Fruit fly (Drosophila melanogaster): ENCODE data around the gene Mkrn1.

Mkrn1 gene

DNA sequence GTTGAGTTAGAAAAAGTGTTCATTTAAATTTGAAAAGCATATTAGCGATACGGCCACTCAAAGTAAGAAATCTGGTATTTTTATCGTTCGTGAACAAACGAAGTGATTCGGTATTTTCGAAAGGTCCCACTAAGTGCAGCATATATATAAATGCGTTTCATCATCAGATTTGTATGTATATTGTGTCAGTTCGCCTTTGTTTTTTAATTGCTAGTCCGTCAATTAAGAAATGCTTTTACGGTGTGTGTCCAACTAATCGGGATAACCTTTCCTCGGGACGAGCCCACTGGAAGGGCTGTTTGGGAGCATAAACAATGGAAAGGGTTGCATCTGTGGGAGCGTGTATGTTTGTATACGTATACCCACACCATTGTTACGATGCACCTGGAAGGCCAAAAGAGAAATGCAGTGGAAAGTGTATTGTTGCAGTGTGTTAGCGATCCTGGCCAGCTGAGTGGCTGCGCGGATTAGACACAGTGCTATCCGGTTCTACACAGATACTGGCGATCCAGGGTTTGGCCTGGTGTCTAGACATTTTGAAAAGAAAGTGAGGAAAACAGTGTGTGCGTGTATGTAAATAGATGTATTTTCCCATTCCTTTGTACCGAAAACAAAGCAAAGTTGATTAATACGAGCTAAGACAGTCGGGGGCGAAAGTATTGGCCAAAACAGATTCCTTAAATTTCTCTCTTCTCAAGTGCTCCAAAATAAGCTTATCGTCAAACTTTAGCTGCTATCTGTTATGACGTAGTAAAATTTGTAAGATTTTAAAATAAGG, 10.3 kb downstream of the Mkrn1 start, which contains the start of gene CG7611 (continued):
- no peak for TF ChIP-seq exex (tag; optimal IDR thresholded peaks at IDR 0.05)
- no peak for TF ChIP-seq tup (GFP tag; optimal IDR thresholded peaks at IDR 0.05)
- no peak for TF ChIP-seq CG8359 (GFP tag; optimal IDR thresholded peaks at IDR 0.05; ENCODE audit: borderline replicate concordance)
- TF ChIP-seq YL-1 (GFP tag; optimal IDR thresholded peaks at IDR 0.05): peak; percentile 70
- TF ChIP-seq Med (GFP tag): no peak
- TF ChIP-seq Hr78 (GFP tag; optimal IDR thresholded peaks at IDR 0.05): peak in 1 of 2 experiments; percentile 20
- peak; percentile 50 for TF ChIP-seq sna (GFP tag; IDR thresholded peaks at IDR 0.05; ENCODE audit: partially characterized antibody)
- TF ChIP-seq CG12155 (GFP tag; optimal IDR thresholded peaks at IDR 0.05): no peak
- TF ChIP-seq cato (GFP tag; optimal IDR thresholded peaks at IDR 0.05; ENCODE audit: borderline replicate concordance): no peak
- 0 out of 4 replicates have a peak, but pooled peaks have one; percentile 69 for TF ChIP-seq chinmo (GFP tag; IDR thresholded peaks at IDR 0.05; ENCODE audit: partially characterized antibody)
- no peak for TF ChIP-seq CG17385 (GFP tag; optimal IDR thresholded peaks at IDR 0.05)
- no peak for TF ChIP-seq klu (GFP tag; IDR thresholded peaks at IDR 0.05)
- no peak for TF ChIP-seq dan (GFP tag; IDR thresholded peaks at IDR 0.05)
- no peak for TF ChIP-seq Bteb2 (GFP tag; optimal IDR thresholded peaks at IDR 0.05)
- no peak for TF ChIP-seq Awh (GFP tag; IDR thresholded peaks at IDR 0.05)
- no peak for TF ChIP-seq Sry-δ (GFP tag; optimal IDR thresholded peaks at IDR 0.05)
- peak; percentile 78; the same call in 1 of the 2 replicates for TF ChIP-seq CG32767 (GFP tag; IDR thresholded peaks at IDR 0.05)
- TF ChIP-seq z (GFP tag; IDR thresholded peaks at IDR 0.05): no peak
- no peak for TF ChIP-seq CG13424 (tag; optimal IDR thresholded peaks at IDR 0.05)
- TF ChIP-seq CG16863 (GFP tag; optimal IDR thresholded peaks at IDR 0.05): no peak
- no peak for TF ChIP-seq CG14050 (GFP tag; IDR thresholded peaks at IDR 0.05)
- TF ChIP-seq Tbp (GFP tag; optimal IDR thresholded peaks at IDR 0.05): no peak
- no peak for TF ChIP-seq dm (GFP tag; optimal IDR thresholded peaks at IDR 0.05)
- TF ChIP-seq p53 (GFP tag; optimal IDR thresholded peaks at IDR 0.05): no peak
- TF ChIP-seq CHES-1-like (GFP tag; optimal IDR thresholded peaks at IDR 0.05): no peak
- TF ChIP-seq ro (GFP tag; IDR thresholded peaks at IDR 0.05): no peak
- no peak for TF ChIP-seq HLH4C (GFP tag; IDR thresholded peaks at IDR 0.05; ENCODE audit: partially characterized antibody)
- TF ChIP-seq ssp (GFP tag; IDR thresholded peaks at IDR 0.05): peak; percentile 46; the same call in 1 of the 2 replicates
- TF ChIP-seq CG7928 (GFP tag; optimal IDR thresholded peaks at IDR 0.05): no peak
- TF ChIP-seq Bgb (GFP tag; IDR thresholded peaks at IDR 0.05; ENCODE audit: partially characterized antibody): 0 out of 2 replicates have a peak, but pooled peaks have one; percentile 27
- TF ChIP-seq lbe (GFP tag; optimal IDR thresholded peaks at IDR 0.05): peak; percentile 11
- no peak for TF ChIP-seq CG10565 (GFP tag; optimal IDR thresholded peaks at IDR 0.05)
- no peak for TF ChIP-seq Hr3 (GFP tag; optimal IDR thresholded peaks at IDR 0.05)
- no peak for TF ChIP-seq lmd (GFP tag; IDR thresholded peaks at IDR 0.05)
- TF ChIP-seq CG3163 (GFP tag; optimal IDR thresholded peaks at IDR 0.05): no peak
- TF ChIP-seq Pdp1 (GFP tag; optimal IDR thresholded peaks at IDR 0.05): peak in 1 of 2 experiments; percentile 77
- TF ChIP-seq MBD-R2 (GFP tag; IDR thresholded peaks at IDR 0.05): peak; percentile 36
- TF ChIP-seq HLH3B (GFP tag; IDR thresholded peaks at IDR 0.05): no peak
- no peak for TF ChIP-seq Ets97D (GFP tag; optimal IDR thresholded peaks at IDR 0.05)
- TF ChIP-seq Hr51 (GFP tag; optimal IDR thresholded peaks at IDR 0.05): no peak
- TF ChIP-seq CG30403 (GFP tag; optimal IDR thresholded peaks at IDR 0.05): no peak
- no peak for TF ChIP-seq CG9932 (GFP tag; IDR thresholded peaks at IDR 0.05)
- no peak for TF ChIP-seq CG10462 (GFP tag; optimal IDR thresholded peaks at IDR 0.05)
- TF ChIP-seq twi (tag; optimal IDR thresholded peaks at IDR 0.05): no peak
- no peak for TF ChIP-seq CG11456 (GFP tag; IDR thresholded peaks at IDR 0.05)
- no peak for TF ChIP-seq danr (GFP tag; IDR thresholded peaks at IDR 0.05)
- TF ChIP-seq CG10543 (GFP tag; optimal IDR thresholded peaks at IDR 0.05): no peak
- TF ChIP-seq wdn (GFP tag; IDR thresholded peaks at IDR 0.05): no peak
- no peak for TF ChIP-seq ind (GFP tag; optimal IDR thresholded peaks at IDR 0.05)

Data from whole organism, embryonic.